Fruit fly (Drosophila melanogaster): ENCODE data around the gene CG17328.

CG17328 gene

dm6 chr2L:16284306-16285299, 15.1 kb upstream of the CG17328 start (continued):
- no peak for TF ChIP-seq CG17612 (GFP tag; IDR thresholded peaks at IDR 0.05)
- TF ChIP-seq CG7928 (GFP tag; optimal IDR thresholded peaks at IDR 0.05): peak; percentile 25
- TF ChIP-seq HLH3B (GFP tag; IDR thresholded peaks at IDR 0.05): no peak
- TF ChIP-seq CG12769 (tag; optimal IDR thresholded peaks at IDR 0.05): peak; percentile 79
- TF ChIP-seq pb (GFP tag; optimal IDR thresholded peaks at IDR 0.05): no peak
- peak; percentile 62 for TF ChIP-seq cg (GFP tag; optimal IDR thresholded peaks at IDR 0.05)
- peak; percentile 48 for TF ChIP-seq Hand (GFP tag; optimal IDR thresholded peaks at IDR 0.05)
- TF ChIP-seq dimm (GFP tag; IDR thresholded peaks at IDR 0.05): no peak
- no peak for TF ChIP-seq BtbVII (GFP tag; optimal IDR thresholded peaks at IDR 0.05)
- TF ChIP-seq CG15696 (tag; optimal IDR thresholded peaks at IDR 0.05): no peak
- peak; percentile 0 for TF ChIP-seq CG12104 (GFP tag; optimal IDR thresholded peaks at IDR 0.05)
- TF ChIP-seq Xbp1 (GFP tag; optimal IDR thresholded peaks at IDR 0.05): peak; percentile 36
- peak; percentile 25 for TF ChIP-seq CG10209 (GFP tag; optimal IDR thresholded peaks at IDR 0.05)
- TF ChIP-seq CG7271 (tag; optimal IDR thresholded peaks at IDR 0.05): no peak
- peak; percentile 9 for TF ChIP-seq ac (GFP tag; optimal IDR thresholded peaks at IDR 0.05)
- peak; percentile 19 for TF ChIP-seq gsb-n (tag; optimal IDR thresholded peaks at IDR 0.05)
- TF ChIP-seq CkIIα-i1 (GFP tag; IDR thresholded peaks at IDR 0.05): no peak
- TF ChIP-seq bcd (GFP tag; optimal IDR thresholded peaks at IDR 0.05): peak; percentile 23
- peak; percentile 27 for TF ChIP-seq CG18262 (tag; optimal IDR thresholded peaks at IDR 0.05)
- TF ChIP-seq Nf-YC (tag; optimal IDR thresholded peaks at IDR 0.05): peak; percentile 1
- TF ChIP-seq CG11723 (GFP tag; optimal IDR thresholded peaks at IDR 0.05): no peak
- TF ChIP-seq CG18764 (GFP tag; optimal IDR thresholded peaks at IDR 0.05): no peak
- TF ChIP-seq Rfx (GFP tag; IDR thresholded peaks at IDR 0.05): no peak
- peak; percentile 64 for TF ChIP-seq lilli (GFP tag; optimal IDR thresholded peaks at IDR 0.05)
- TF ChIP-seq gcm (GFP tag; optimal IDR thresholded peaks at IDR 0.05): peak; percentile 2
- no peak for TF ChIP-seq CG17829 (tag; optimal IDR thresholded peaks at IDR 0.05)
- no peak for TF ChIP-seq ara (GFP tag; IDR thresholded peaks at IDR 0.05)
- TF ChIP-seq pan (optimal IDR thresholded peaks at IDR 0.05): no peak
- no peak for TF ChIP-seq pan (GFP tag; optimal IDR thresholded peaks at IDR 0.05 in 1 of 2, IDR thresholded peaks at IDR 0.05 in 1 of 2)
- TF ChIP-seq ato (GFP tag; IDR thresholded peaks at IDR 0.05; ENCODE audit: partially characterized antibody): no peak
- peak; percentile 59 for TF ChIP-seq Dek (tag; optimal IDR thresholded peaks at IDR 0.05)
- TF ChIP-seq seq (GFP tag; IDR thresholded peaks at IDR 0.05): no peak
- peak; percentile 76 for TF ChIP-seq CG13624 (GFP tag; optimal IDR thresholded peaks at IDR 0.05)
- no peak for TF ChIP-seq Ada2b (GFP tag; IDR thresholded peaks at IDR 0.05)
- TF ChIP-seq Atf6 (GFP tag; IDR thresholded peaks at IDR 0.05): no peak
- peak in 1 of 2 experiments; percentile 54 for TF ChIP-seq Pdp1 (GFP tag; optimal IDR thresholded peaks at IDR 0.05)
- TF ChIP-seq CG34376 (GFP tag; optimal IDR thresholded peaks at IDR 0.05): peak; percentile 53
- no peak for TF ChIP-seq Spps (tag; optimal IDR thresholded peaks at IDR 0.05)
- TF ChIP-seq fru (optimal IDR thresholded peaks at IDR 0.05): no peak
- no peak for TF ChIP-seq CG32772 (GFP tag; IDR thresholded peaks at IDR 0.05)
- TF ChIP-seq CG15011 (GFP tag; optimal IDR thresholded peaks at IDR 0.05): no peak
- TF ChIP-seq HLH4C (GFP tag; IDR thresholded peaks at IDR 0.05; ENCODE audit: partially characterized antibody): no peak
- peak; percentile 47 for TF ChIP-seq CG12659 (GFP tag; optimal IDR thresholded peaks at IDR 0.05)
- peak; percentile 92 for TF ChIP-seq Ets65A (GFP tag)
- no peak for TF ChIP-seq CG1233 (GFP tag; optimal IDR thresholded peaks at IDR 0.05)
- no peak for TF ChIP-seq CG9215 (GFP tag; IDR thresholded peaks at IDR 0.05)
- TF ChIP-seq Chrac-16 (GFP tag; optimal IDR thresholded peaks at IDR 0.05): peak; percentile 33
- TF ChIP-seq CG30403 (GFP tag; optimal IDR thresholded peaks at IDR 0.05): peak; percentile 29
- TF ChIP-seq ttk (GFP tag; IDR thresholded peaks at IDR 0.05): no peak

Measured in whole organism, embryonic.